Worm (Caenorhabditis elegans) whole organism, midembryonic: Measurements from ENCODE around the gene snu-23.
A peak's percentile ranks its signal among the peaks of the same experiment; 100 is the strongest.

Experiments
- T22C8.4 ChIP-seq: fragments of 200-800 bp; sonication (Bioruptor generic); IDR thresholded peaks from 2 replicates; pipeline ENCODE4 v1.3.6; 2022; ENCODE audit warnings: missing genetic modification characterization, missing compliant biosample characterization
- cog-1 ChIP-seq: sonication (generic microtip); optimal IDR thresholded peaks from 2 replicates; lab custom pipeline; 2016; ENCODE audit warnings: missing genetic modification characterization, missing compliant biosample characterization
- flt-1 ChIP-seq: fragments of 200-800 bp; sonication (Bioruptor generic); IDR thresholded peaks from 2 replicates; pipeline ENCODE4 v1.3.6; 2022; ENCODE audit warnings: missing genetic modification characterization, missing compliant biosample characterization
- klf-2 ChIP-seq: fragments of 200-800 bp; sonication (Bioruptor generic); conservative IDR thresholded peaks from 2 replicates; pipeline ENCODE4 v1.3.6; 2022; ENCODE audit warnings: missing genetic modification reagents, missing genetic modification characterization, missing compliant biosample characterization
- med-1 ChIP-seq: sonication (generic microtip); optimal IDR thresholded peaks from 2 replicates; lab custom pipeline; 2017; ENCODE audit warnings: missing genetic modification characterization, mild to moderate bottlenecking, missing compliant biosample characterization, antibody characterized with exemption, missing genetic modification reagents; ENCODE audit not compliant: insufficient read depth
- ref-1 ChIP-seq: fragments of 200-800 bp; sonication (Bioruptor generic); conservative IDR thresholded peaks from 2 replicates; pipeline ENCODE4 v1.3.6; 2022; ENCODE audit warnings: missing genetic modification reagents, missing genetic modification characterization, missing compliant biosample characterization
- tab-1 ChIP-seq: fragments of 200-800 bp; sonication (Bioruptor generic); IDR thresholded peaks from 2 replicates; pipeline ENCODE4 v1.3.6; 2022; ENCODE audit warnings: missing genetic modification characterization, missing compliant biosample characterization
- ztf-23 ChIP-seq: fragments of 200-800 bp; sonication (Bioruptor generic); IDR thresholded peaks from 2 replicates; pipeline ENCODE4 v1.3.6; 2022; ENCODE audit warnings: missing genetic modification reagents, missing genetic modification characterization, missing compliant biosample characterization
- ztf-29 ChIP-seq: fragments of 200-800 bp; sonication (Bioruptor generic); IDR thresholded peaks from 2 replicates; pipeline ENCODE4 v1.3.6; 2022; ENCODE audit warnings: missing genetic modification reagents, missing genetic modification characterization, missing compliant biosample characterization

DNA sequence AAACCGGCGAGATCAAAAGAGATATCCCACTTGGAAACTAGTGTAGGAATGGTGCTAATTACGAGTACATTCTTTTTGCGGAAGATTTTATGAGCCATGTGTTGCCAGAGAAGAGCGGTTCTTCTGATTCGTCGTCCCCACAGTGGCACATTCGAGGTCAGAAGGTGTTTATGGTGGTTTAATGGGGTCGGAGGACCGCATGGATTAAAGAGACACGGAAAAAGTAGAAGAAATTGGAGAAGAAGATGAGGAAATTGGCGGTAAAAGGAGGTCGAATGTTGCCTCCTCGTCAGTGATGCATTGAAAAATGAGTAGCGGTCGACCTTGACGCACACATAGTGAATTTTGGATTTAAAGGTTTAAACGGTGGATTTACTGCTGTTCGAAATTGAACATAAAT, 36.4 kb downstream of the snu-23 start:
- peak; percentile 25; the same call in 1 of the 2 replicates for TF ChIP-seq flt-1
- no peak for TF ChIP-seq med-1 (GFP tag; lab: Kevin White, UChicago)
- no peak for TF ChIP-seq cog-1
- TF ChIP-seq ztf-23 (GFP tag; lab: Robert Waterston, UW), result 0 out of 2 replicates have a peak, but pooled peaks have one; percentile 46
- TF ChIP-seq klf-2 (GFP tag; lab: Robert Waterston, UW), result no peak
- TF ChIP-seq ztf-29 (GFP tag; lab: Robert Waterston, UW), result no peak
- no peak for TF ChIP-seq ref-1 (GFP tag; lab: Robert Waterston, UW)
- TF ChIP-seq tab-1, result no peak
- no peak for TF ChIP-seq T22C8.4 (GFP tag; lab: Robert Waterston, UW)
